Fruit fly (Drosophila melanogaster) Kc167 (cell line): ENCODE results near the gene RNF220.

Experiments
- h ChIP-seq: fragments of >200 bp; optimal IDR thresholded peaks from 3 replicates; lab custom pipeline; 2018; ENCODE audit warnings: missing external identifiers
- insv ChIP-seq: fragments of >200 bp; optimal IDR thresholded peaks from 3 replicates; lab custom pipeline; 2018; ENCODE audit warnings: missing external identifiers

dm6 chr3R:22766072-22766471 lies 39.9 kb upstream of the RNF220 start, which contains the start of gene Nepl15:
- TF ChIP-seq h (no peak), insv (lab: Kevin White, UChicago) (no peak)
